Fruit fly (Drosophila melanogaster) whole organism, embryonic: Measurements from ENCODE around the gene CG2961.

Source experiments
- Antp ChIP-seq: fragments of 200-800 bp; sonication (Bioruptor generic); optimal IDR thresholded peaks from 3 replicates; lab custom pipeline; 2016; ENCODE audit warnings: missing biosample characterization, missing genetic modification characterization
- Atf6 ChIP-seq: fragments of 200-800 bp; sonication (Bioruptor generic); IDR thresholded peaks from 2 replicates; pipeline ENCODE4 v1.3.6; 2022; ENCODE audit warnings: missing biosample characterization, missing genetic modification characterization
- C15 ChIP-seq: fragments of 200-800 bp; sonication (Bioruptor generic); IDR thresholded peaks from 3 replicates; pipeline ENCODE4 v1.3.6; 2022; ENCODE audit warnings: missing biosample characterization, missing genetic modification characterization
- CG11247 ChIP-seq: fragments of 200-800 bp; sonication (Bioruptor generic); IDR thresholded peaks from 2 replicates; pipeline ENCODE4 v1.3.6; 2022; ENCODE audit warnings: missing biosample characterization, missing genetic modification characterization
- CG11723 ChIP-seq: fragments of 200-800 bp; sonication (Bioruptor generic); optimal IDR thresholded peaks from 2 replicates; lab custom pipeline; 2017; ENCODE audit warnings: missing biosample characterization, mild to moderate bottlenecking, missing genetic modification characterization
- CG12391 ChIP-seq: fragments of 200-800 bp; sonication (Bioruptor generic); optimal IDR thresholded peaks from 3 replicates; lab custom pipeline; 2018; ENCODE audit warnings: missing biosample characterization, mild to moderate bottlenecking, missing genetic modification characterization, moderate library complexity
- CG12744 ChIP-seq: fragments of 200-800 bp; sonication (Bioruptor generic); optimal IDR thresholded peaks from 2 replicates; lab custom pipeline; 2016; ENCODE audit warnings: missing biosample characterization, missing genetic modification characterization
- CG12942 ChIP-seq: fragments of 200-800 bp; sonication (Bioruptor generic); optimal IDR thresholded peaks from 3 replicates; lab custom pipeline; 2016; ENCODE audit warnings: missing biosample characterization, missing genetic modification characterization
- CG1529 ChIP-seq: fragments of 200-800 bp; sonication (Bioruptor generic); optimal IDR thresholded peaks from 3 replicates; lab custom pipeline; 2018; ENCODE audit warnings: missing biosample characterization, missing genetic modification characterization
- CG1647 ChIP-seq: fragments of 200-800 bp; sonication (Bioruptor generic); optimal IDR thresholded peaks from 3 replicates; lab custom pipeline; 2016; ENCODE audit warnings: missing biosample characterization, missing genetic modification characterization
- CG2875 ChIP-seq: fragments of 200-800 bp; sonication (Bioruptor generic); optimal IDR thresholded peaks from 2 replicates; lab custom pipeline; 2017; ENCODE audit warnings: missing biosample characterization, mild to moderate bottlenecking, missing genetic modification characterization, missing genetic modification reagents
- CG3065 ChIP-seq: fragments of 200-800 bp; sonication (Bioruptor generic); optimal IDR thresholded peaks from 2 replicates; lab custom pipeline; 2016; ENCODE audit warnings: missing biosample characterization, missing genetic modification characterization
- CG31365 ChIP-seq: fragments of 200-800 bp; sonication (Bioruptor generic); optimal IDR thresholded peaks from 2 replicates; lab custom pipeline; 2018; ENCODE audit warnings: missing biosample characterization, mild to moderate bottlenecking, missing genetic modification characterization
- CG3163 ChIP-seq: fragments of 200-800 bp; sonication (Bioruptor generic); optimal IDR thresholded peaks from 3 replicates; lab custom pipeline; 2016; ENCODE audit warnings: missing biosample characterization, missing genetic modification characterization
- CG3281 ChIP-seq: fragments of 200-800 bp; sonication (Bioruptor generic); optimal IDR thresholded peaks from 3 replicates; lab custom pipeline; 2017; ENCODE audit warnings: missing biosample characterization, mild to moderate bottlenecking, missing genetic modification characterization
- CG3407 ChIP-seq: fragments of 200-800 bp; sonication (Bioruptor generic); optimal IDR thresholded peaks from 2 replicates; lab custom pipeline; 2018; ENCODE audit warnings: missing biosample characterization, mild to moderate bottlenecking, missing genetic modification characterization
- CG34224 ChIP-seq: fragments of 200-800 bp; sonication (Bioruptor generic); IDR thresholded peaks from 3 replicates; pipeline ENCODE4 v1.3.6; 2022; ENCODE audit warnings: missing biosample characterization, missing genetic modification characterization; ENCODE audit not compliant: partially characterized antibody
- CG42726 ChIP-seq: fragments of 200-800 bp; sonication (Bioruptor generic); IDR thresholded peaks from 2 replicates; pipeline ENCODE4 v1.3.6; 2022; ENCODE audit warnings: missing biosample characterization, missing genetic modification characterization; ENCODE audit not compliant: partially characterized antibody
- CG4820 ChIP-seq: fragments of 200-800 bp; sonication (Bioruptor generic); optimal IDR thresholded peaks from 3 replicates; lab custom pipeline; 2016; ENCODE audit warnings: missing biosample characterization, missing genetic modification characterization
- CG5953 ChIP-seq: fragments of 200-800 bp; sonication (Bioruptor generic); IDR thresholded peaks from 2 replicates; pipeline ENCODE4 v1.3.6; 2022; ENCODE audit warnings: missing biosample characterization, missing genetic modification characterization
- CG6175 ChIP-seq: fragments of 200-800 bp; sonication (Bioruptor generic); IDR thresholded peaks from 3 replicates; pipeline ENCODE4 v1.3.6; 2022; ENCODE audit warnings: missing biosample characterization, missing genetic modification characterization
- CG6689 ChIP-seq: fragments of 200-800 bp; sonication (Bioruptor generic); IDR thresholded peaks from 2 replicates; pipeline ENCODE4 v1.3.6; 2022; ENCODE audit warnings: missing biosample characterization, missing genetic modification characterization
- CG6854 ChIP-seq: fragments of 200-800 bp; sonication (Bioruptor generic); optimal IDR thresholded peaks from 3 replicates; lab custom pipeline; 2017; ENCODE audit warnings: missing biosample characterization, mild to moderate bottlenecking, missing genetic modification characterization
- CG7745 ChIP-seq: fragments of 200-800 bp; sonication (Bioruptor generic); optimal IDR thresholded peaks from 2 replicates; lab custom pipeline; 2018; ENCODE audit warnings: missing biosample characterization, mild to moderate bottlenecking, missing genetic modification characterization, moderate library complexity
- CG7839 ChIP-seq: fragments of 200-800 bp; sonication (Bioruptor generic); optimal IDR thresholded peaks from 3 replicates; lab custom pipeline; 2018; ENCODE audit warnings: missing biosample characterization, mild to moderate bottlenecking, missing genetic modification characterization, moderate library complexity
- CG8478 ChIP-seq: fragments of >200 bp; optimal IDR thresholded peaks from 2 replicates; lab custom pipeline; 2018
- CG9876 ChIP-seq: fragments of 200-800 bp; sonication (Bioruptor generic); optimal IDR thresholded peaks from 2 replicates; lab custom pipeline; 2016; ENCODE audit warnings: missing biosample characterization, missing genetic modification characterization
- Dbx ChIP-seq: fragments of 200-800 bp; sonication (Bioruptor generic); IDR thresholded peaks from 3 replicates; pipeline ENCODE4 v1.3.6; 2022; ENCODE audit warnings: missing biosample characterization, missing genetic modification characterization
- Doc2 ChIP-seq: fragments of 200-800 bp; sonication (Bioruptor generic); IDR thresholded peaks from 2 replicates; pipeline ENCODE4 v1.3.6; 2022; ENCODE audit warnings: missing biosample characterization, missing genetic modification characterization
- Drgx ChIP-seq: fragments of 200-800 bp; sonication (Bioruptor generic); IDR thresholded peaks from 2 replicates; pipeline ENCODE4 v1.3.6; 2022; ENCODE audit warnings: missing biosample characterization, missing genetic modification characterization
- Fer2 ChIP-seq: fragments of 200-800 bp; sonication (Bioruptor generic); optimal IDR thresholded peaks from 2 replicates; lab custom pipeline; 2018; ENCODE audit warnings: missing biosample characterization, mild to moderate bottlenecking, missing genetic modification characterization, moderate library complexity
- Hr78 ChIP-seq, 2 experiments: fragments of 200-800 bp in 1 of 2; fragments of >200 bp in 1 of 2; sonication (Bioruptor generic) in 1 of 2; optimal IDR thresholded peaks; 2 replicates each; lab custom pipeline; 2017 to 2019; ENCODE audit warnings: missing biosample characterization in 2 of 2, missing genetic modification characterization in 2 of 2, mild to moderate bottlenecking in 1 of 2, moderate library complexity in 1 of 2
- Max ChIP-seq: fragments of 200-800 bp; sonication (Bioruptor generic); optimal IDR thresholded peaks from 2 replicates; lab custom pipeline; 2016; ENCODE audit warnings: missing biosample characterization, mild to moderate bottlenecking, missing genetic modification characterization
- NC2α ChIP-seq: fragments of 200-800 bp; sonication (Bioruptor generic); optimal IDR thresholded peaks from 2 replicates; lab custom pipeline; 2016; ENCODE audit warnings: missing biosample characterization, missing genetic modification characterization
- Neu2 ChIP-seq: fragments of 200-800 bp; sonication (Bioruptor generic); optimal IDR thresholded peaks from 3 replicates; lab custom pipeline; 2016; ENCODE audit warnings: missing biosample characterization, missing genetic modification characterization, borderline replicate concordance
- Scr ChIP-seq: fragments of 200-800 bp; sonication (Bioruptor generic); IDR thresholded peaks from 2 replicates; pipeline ENCODE4 v1.3.6; 2022; ENCODE audit warnings: missing biosample characterization, missing genetic modification characterization; ENCODE audit not compliant: partially characterized antibody
- Sox100B ChIP-seq: fragments of 200-800 bp; sonication (Bioruptor generic); optimal IDR thresholded peaks from 3 replicates; lab custom pipeline; 2018; ENCODE audit warnings: missing biosample characterization, mild to moderate bottlenecking, missing genetic modification characterization
- ara ChIP-seq: fragments of 200-800 bp; sonication (Bioruptor generic); IDR thresholded peaks from 2 replicates; pipeline ENCODE4 v1.3.6; 2022; ENCODE audit warnings: missing biosample characterization, missing genetic modification characterization
- cwo ChIP-seq: fragments of 200-800 bp; sonication (Bioruptor generic); optimal IDR thresholded peaks from 3 replicates; lab custom pipeline; 2017; ENCODE audit warnings: missing biosample characterization, missing genetic modification characterization, mild to moderate bottlenecking, moderate library complexity, missing genetic modification reagents
- ewg ChIP-seq: fragments of 200-800 bp; sonication (Bioruptor generic); optimal IDR thresholded peaks from 3 replicates; lab custom pipeline; 2017; ENCODE audit warnings: mild to moderate bottlenecking, missing biosample characterization, missing genetic modification reagents, missing genetic modification characterization
- grau ChIP-seq: fragments of 200-800 bp; optimal IDR thresholded peaks from 3 replicates; lab custom pipeline; 2019; ENCODE audit warnings: missing biosample characterization, mild to moderate bottlenecking, missing genetic modification characterization, moderate library complexity
- hb ChIP-seq: fragments of 200-800 bp; sonication (Bioruptor generic); IDR thresholded peaks from 3 replicates; pipeline ENCODE4 v1.3.6; 2022; ENCODE audit warnings: missing biosample characterization, missing genetic modification characterization; ENCODE audit not compliant: partially characterized antibody
- ken ChIP-seq: fragments of 200-800 bp; sonication (Bioruptor generic); IDR thresholded peaks from 3 replicates; pipeline ENCODE4 v1.3.6; 2022; ENCODE audit warnings: missing biosample characterization, missing genetic modification characterization
- lab ChIP-seq: fragments of 200-800 bp; sonication (Bioruptor generic); optimal IDR thresholded peaks from 3 replicates; lab custom pipeline; 2017; ENCODE audit warnings: missing biosample characterization, missing genetic modification characterization, mild to moderate bottlenecking, moderate library complexity, missing genetic modification reagents
- run ChIP-seq: fragments of 200-800 bp; sonication (Bioruptor generic); optimal IDR thresholded peaks from 3 replicates; lab custom pipeline; 2018; ENCODE audit warnings: missing biosample characterization, mild to moderate bottlenecking, missing genetic modification characterization
- so ChIP-seq: fragments of 200-800 bp; sonication (Bioruptor generic); IDR thresholded peaks from 3 replicates; pipeline ENCODE4 v1.3.6; 2022; ENCODE audit warnings: missing biosample characterization, missing genetic modification characterization
- trh ChIP-seq: fragments of 200-800 bp; sonication (Bioruptor generic); optimal IDR thresholded peaks from 2 replicates; lab custom pipeline; 2016; ENCODE audit warnings: missing biosample characterization, missing genetic modification characterization
- wdn ChIP-seq: fragments of 200-800 bp; sonication (Bioruptor generic); IDR thresholded peaks from 2 replicates; pipeline ENCODE4 v1.3.6; 2022; ENCODE audit warnings: missing biosample characterization, missing genetic modification characterization
- wor ChIP-seq: fragments of 200-800 bp; sonication (Bioruptor generic); IDR thresholded peaks from 2 replicates; pipeline ENCODE4 v1.3.6; 2022; ENCODE audit warnings: missing biosample characterization, missing genetic modification characterization
- zen ChIP-seq: fragments of 200-800 bp; sonication (Bioruptor generic); optimal IDR thresholded peaks from 3 replicates; lab custom pipeline; 2018; ENCODE audit warnings: missing biosample characterization, mild to moderate bottlenecking, missing genetic modification characterization, moderate library complexity

CG2961 gene

dm6 chrX:10232497-10232896 is 383 bp downstream of the CG2961 start (continued):
- TF ChIP-seq CG9876 (GFP tag; lab: Kevin White, UChicago) (no peak), wdn (0 out of 2 replicates have a peak, but pooled peaks have one; percentile 35), Dbx (GFP tag; lab: Robert Waterston, UW) (0 out of 3 replicates have a peak, but pooled peaks have one; percentile 10), CG5953 (peak; percentile 70; the same call in 1 of the 2 replicates), zen (tag; lab: Kevin White, UChicago) (peak; percentile 9), cwo (GFP tag; lab: Kevin White, UChicago) (peak; percentile 59), lab (peak; percentile 40), Neu2 (GFP tag; lab: Kevin White, UChicago) (no peak), trh (GFP tag; lab: Kevin White, UChicago) (peak; percentile 50), NC2α (GFP tag; lab: Kevin White, UChicago) (no peak), CG6689 (peak; percentile 80), Max (peak; percentile 24), wor (GFP tag; lab: Robert Waterston, UW) (peak; percentile 41; the same call in 1 of the 2 replicates), run (tag; lab: Kevin White, UChicago) (peak; percentile 89), CG6854 (GFP tag; lab: Kevin White, UChicago) (peak; percentile 64), CG12942 (peak; percentile 49), CG8478 (no peak), CG12744 (GFP tag; lab: Kevin White, UChicago) (peak; percentile 68), Drgx (no peak; the same call in 1 of the 2 replicates), Atf6 (peak; percentile 50; the same call in 1 of the 2 replicates), CG7745 (tag; lab: Kevin White, UChicago) (no peak), so (GFP tag; lab: Robert Waterston, UW) (peak; percentile 81; the same call in 2 of the 3 replicates), Sox100B (peak; percentile 80), Doc2 (no peak), CG1647 (GFP tag; lab: Kevin White, UChicago) (no peak), CG2875 (GFP tag; lab: Kevin White, UChicago) (peak; percentile 68), CG31365 (peak; percentile 15), CG12391 (tag; lab: Kevin White, UChicago) (peak; percentile 85), ewg (GFP tag; lab: Kevin White, UChicago) (peak; percentile 63), CG34224 (GFP tag; lab: Robert Waterston, UW) (no peak), ken (GFP tag; lab: Robert Waterston, UW) (peak; percentile 66; the same call in 2 of the 3 replicates), CG7839 (tag; lab: Kevin White, UChicago) (peak; percentile 80), Antp (peak; percentile 36), hb (no peak), CG3065 (peak; percentile 9), C15 (GFP tag; lab: Robert Waterston, UW) (no peak), CG1529 (peak; percentile 69), ara (GFP tag; lab: Robert Waterston, UW) (0 out of 2 replicates have a peak, but pooled peaks have one; percentile 37), CG3407 (GFP tag; lab: Kevin White, UChicago) (peak; percentile 59), CG3281 (GFP tag; lab: Kevin White, UChicago) (no peak), CG11247 (GFP tag; lab: Robert Waterston, UW) (0 out of 2 replicates have a peak, but pooled peaks have one; percentile 22), Fer2 (tag; lab: Kevin White, UChicago) (no peak), Scr (no peak), CG4820 (GFP tag; lab: Kevin White, UChicago) (peak; percentile 30), CG11723 (peak; percentile 70), CG42726 (GFP tag; lab: Robert Waterston, UW) (no peak), CG6175 (no peak), grau (peak; percentile 87), CG3163 (GFP tag; lab: Kevin White, UChicago) (no peak), Hr78 (GFP tag; optimal IDR thresholded peaks at IDR 0.05; lab: Kevin White, UChicago) (no peak)
